Worm (Caenorhabditis elegans) whole organism, young adult: ENCODE measurements around the gene nlp-56.

Experiments
- F39B2.1 ChIP-seq: fragments of 200-800 bp; sonication (Bioruptor generic); IDR thresholded peaks from 2 replicates; pipeline ENCODE4 v1.3.6; 2022; ENCODE audit warnings: missing genetic modification reagents, missing genetic modification characterization, missing compliant biosample characterization
- Y53G8AR.9 ChIP-seq: fragments of 200-800 bp; sonication (Bioruptor generic); conservative IDR thresholded peaks from 2 replicates; pipeline ENCODE4 v1.3.6; 2022; ENCODE audit warnings: missing genetic modification reagents, missing genetic modification characterization, missing compliant biosample characterization
- cebp-2 ChIP-seq: fragments of 200-800 bp; sonication (Bioruptor generic); IDR thresholded peaks from 2 replicates; pipeline ENCODE4 v1.3.6; 2022; ENCODE audit warnings: missing genetic modification characterization, missing compliant biosample characterization
- efl-1 ChIP-seq: fragments of 150-350 bp; optimal IDR thresholded peaks from 2 replicates; lab custom pipeline; 2014; ENCODE audit warnings: missing biosample characterization, missing genetic modification reagents, missing genetic modification characterization
- madf-8 ChIP-seq: fragments of 200-800 bp; sonication (Bioruptor generic); conservative IDR thresholded peaks from 2 replicates; pipeline ENCODE4 v1.3.6; 2022; ENCODE audit warnings: missing genetic modification reagents, missing genetic modification characterization, missing compliant biosample characterization
- snpc-4 ChIP-seq, 5 experiments: fragments of 150-350 bp in 1 of 5; sonication (generic microtip) in 4 of 5; optimal IDR thresholded peaks; 2 replicates each; lab custom pipeline; 2014 to 2018; ENCODE audit warnings: missing genetic modification characterization in 5 of 5, missing biosample characterization in 3 of 5, antibody characterized with exemption in 2 of 5, mild to moderate bottlenecking in 2 of 5, missing compliant biosample characterization in 2 of 5, missing genotype in 2 of 5, moderate library complexity in 2 of 5, missing genetic modification reagents in 1 of 5

ce11 chrIV:14773280-14774071, 11.1 kb downstream of the nlp-56 start, which contains the start of gene Y57G11C.36:
- TF ChIP-seq madf-8 (no peak), F39B2.1 (no peak), efl-1 (GFP tag; lab: Kevin White, UChicago) (no peak), cebp-2 (GFP tag; lab: Robert Waterston, UW) (no peak), snpc-4 (GFP tag; optimal IDR thresholded peaks at IDR 0.05; lab: Kevin White, UChicago) (no peak), snpc-4 (tag; optimal IDR thresholded peaks at IDR 0.05; lab: Kevin White, UChicago) (peak in 1 of 4 experiments; percentile 83), Y53G8AR.9 (GFP tag; lab: Robert Waterston, UW) (no peak)
